Fruit fly (Drosophila melanogaster) Kc167 (cell line): Measurements from ENCODE around the gene sing.

ENCODE experiments used
- Myc ChIP-seq: fragments of >200 bp; optimal IDR thresholded peaks from 2 replicates; lab custom pipeline; 2017; ENCODE audit warnings: missing external identifiers
- Sin3A ChIP-seq: fragments of >200 bp; optimal IDR thresholded peaks from 2 replicates; lab custom pipeline; 2018; ENCODE audit warnings: missing external identifiers
- h ChIP-seq: fragments of >200 bp; optimal IDR thresholded peaks from 3 replicates; lab custom pipeline; 2018; ENCODE audit warnings: missing external identifiers
- insv ChIP-seq: fragments of >200 bp; optimal IDR thresholded peaks from 3 replicates; lab custom pipeline; 2018; ENCODE audit warnings: missing external identifiers
- psq ChIP-seq: fragments of >200 bp; optimal IDR thresholded peaks from 2 replicates; lab custom pipeline; 2017; ENCODE audit warnings: missing external identifiers
- ttk ChIP-seq: sonication (Bioruptor generic); optimal IDR thresholded peaks from 2 replicates; lab custom pipeline; 2017; ENCODE audit warnings: missing external identifiers

The sing gene

dm6 chrX:16703747-16704146 lies 24.6 kb downstream of the sing start, which contains the start of the genes CG9673 and CG4653:
Gene CG9673 (minus strand): TSS chrX:16703884.
Gene CG4653 (plus strand): TSS chrX:16704081.
- TF ChIP-seq ttk (no peak), psq (lab: Kevin White, UChicago) (no peak), Myc (no peak), Sin3A (lab: Kevin White, UChicago) (no peak), insv (lab: Kevin White, UChicago) (no peak), h (lab: Kevin White, UChicago) (no peak)

DNA sequence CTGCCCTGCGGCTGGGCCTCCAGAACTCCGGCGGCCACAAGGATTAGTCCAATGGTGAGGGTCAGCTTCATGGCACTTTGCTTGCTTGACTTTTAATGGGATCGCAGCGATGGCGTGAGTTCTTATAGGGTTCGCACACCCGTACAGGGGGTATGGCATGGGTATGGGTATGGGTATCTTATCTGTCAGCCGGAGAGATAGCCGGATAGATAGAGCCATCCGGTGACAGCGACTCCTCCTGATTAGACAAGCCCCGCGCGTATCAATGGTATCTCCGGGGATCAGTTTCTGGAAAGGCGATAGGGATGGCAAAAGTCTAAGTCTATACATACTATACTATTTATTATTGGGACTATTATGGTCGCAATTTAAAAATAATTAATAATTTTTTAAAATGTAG lies 27.7 kb downstream of the sing start, which contains the start of gene CG9672:
CG9672 (minus strand) TSS at position 101 of the 400 bp plus-strand sequence.
- TF ChIP-seq Myc (no peak), insv (lab: Kevin White, UChicago) (no peak), h (lab: Kevin White, UChicago) (no peak), ttk (no peak), Sin3A (lab: Kevin White, UChicago) (no peak), psq (lab: Kevin White, UChicago) (no peak)

DNA sequence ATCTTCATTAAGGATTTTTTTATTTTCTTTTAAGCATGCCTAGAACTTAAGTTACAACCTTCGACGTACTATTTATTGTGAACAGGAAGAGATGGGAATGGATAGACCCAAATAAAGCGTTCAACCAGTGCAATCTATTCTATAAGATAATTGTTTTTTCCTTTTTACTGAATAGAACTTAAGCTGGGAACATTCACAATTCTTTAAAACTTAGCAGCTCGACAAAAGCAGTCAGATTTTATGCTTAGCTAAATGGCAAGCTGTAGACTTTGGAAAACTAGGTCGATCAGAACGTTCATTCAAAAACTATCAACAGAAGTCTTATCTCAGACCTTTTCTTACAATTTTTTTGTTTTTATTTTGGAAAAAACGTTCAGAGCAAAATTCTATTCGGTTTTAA lies 31.9 kb downstream of the sing start, which contains the start of gene CG13008:
CG13008 (plus strand) TSS at position 301 of the 400 bp plus-strand sequence.
- TF ChIP-seq psq (lab: Kevin White, UChicago) (no peak), Sin3A (lab: Kevin White, UChicago) (no peak), ttk (no peak), h (lab: Kevin White, UChicago) (no peak), Myc (no peak), insv (lab: Kevin White, UChicago) (no peak)

dm6 chrX:16716649-16717048 lies 37.6 kb downstream of the sing start:
- TF ChIP-seq insv (lab: Kevin White, UChicago) (no peak), h (lab: Kevin White, UChicago) (no peak), psq (lab: Kevin White, UChicago) (no peak), Sin3A (lab: Kevin White, UChicago) (no peak), Myc (no peak), ttk (no peak)

- TF ChIP-seq insv (lab: Kevin White, UChicago) (no peak), psq (lab: Kevin White, UChicago) (no peak), ttk (no peak), h (lab: Kevin White, UChicago) (no peak), Myc (no peak), Sin3A (lab: Kevin White, UChicago) (no peak)
Observed at dm6 chrX:16718169-16718723, 39.1 kb downstream of the sing start.

DNA sequence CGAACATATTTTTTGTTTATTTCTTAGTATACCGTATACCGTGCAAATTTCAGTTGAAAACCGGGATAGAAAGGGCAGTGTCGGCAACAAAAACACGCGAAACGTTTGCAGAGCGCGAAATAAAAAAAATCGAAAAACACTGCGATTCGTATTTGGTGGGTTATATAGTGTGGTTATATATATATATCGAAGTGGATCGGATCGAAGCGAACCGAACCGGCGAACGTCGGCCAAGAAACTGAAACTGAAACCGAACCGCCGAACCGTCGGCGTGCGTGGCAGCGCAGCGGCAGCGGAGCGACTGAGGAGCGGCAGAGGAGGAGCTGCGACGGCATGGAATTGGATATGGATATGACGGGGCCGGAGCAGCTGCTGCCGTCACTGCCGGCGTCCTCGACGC lies 42.1 kb downstream of the sing start, which contains the start of the genes CG32572 and CG34325:
CG32572 (plus strand) TSS at position 16 of the 400 bp plus-strand sequence.
CG34325 (minus strand) TSS at position 244 of the 400 bp plus-strand sequence.
- TF ChIP-seq insv (lab: Kevin White, UChicago) (no peak), Myc (no peak), h (lab: Kevin White, UChicago) (no peak), Sin3A (lab: Kevin White, UChicago) (no peak), ttk (no peak), psq (lab: Kevin White, UChicago) (no peak)

DNA sequence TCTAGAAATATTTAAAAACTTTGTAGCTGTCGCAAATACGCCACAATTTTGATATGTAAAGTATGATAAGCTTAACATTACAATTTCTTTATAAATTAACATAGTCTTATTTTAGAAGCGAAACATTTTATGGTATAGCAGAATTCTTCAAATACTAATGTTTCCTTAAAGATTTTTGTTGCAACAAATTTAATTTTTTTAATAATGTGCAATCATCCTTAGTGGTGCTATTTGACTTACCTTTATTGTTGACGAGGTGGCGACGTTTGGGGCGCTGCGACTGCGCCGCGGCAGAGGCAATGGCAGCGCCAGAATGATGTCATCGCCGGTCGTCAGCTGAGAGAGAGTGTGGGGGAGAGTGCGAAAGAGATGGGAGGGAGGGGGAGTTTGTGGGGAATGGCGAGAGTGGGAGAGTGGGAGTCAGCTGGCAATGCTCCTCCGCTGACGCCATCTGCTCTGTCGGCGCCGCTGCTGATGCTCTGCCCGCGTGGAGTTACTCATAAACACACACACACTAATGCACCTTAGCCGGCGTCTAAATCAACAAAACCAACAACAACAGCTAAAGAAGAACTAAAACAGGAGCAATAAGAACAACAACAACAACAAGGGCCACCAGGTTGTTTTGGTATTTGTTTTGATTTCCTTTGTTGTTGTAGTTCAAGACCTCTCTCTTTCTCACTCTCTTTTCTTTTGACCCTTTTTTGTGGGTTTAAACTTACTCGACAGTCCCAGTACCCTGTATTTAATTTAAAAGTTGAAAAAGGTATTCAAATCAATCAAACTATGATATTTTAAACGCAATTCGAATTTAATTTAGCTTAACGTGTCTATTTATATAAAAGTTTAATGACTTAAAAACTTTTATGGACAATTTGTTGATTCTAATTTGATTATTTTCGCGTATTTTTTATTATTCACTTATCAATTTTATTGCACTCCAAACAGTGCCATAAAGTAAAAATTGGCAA lies 44.4 kb downstream of the sing start:
- TF ChIP-seq ttk (no peak), h (lab: Kevin White, UChicago) (no peak)

DNA sequence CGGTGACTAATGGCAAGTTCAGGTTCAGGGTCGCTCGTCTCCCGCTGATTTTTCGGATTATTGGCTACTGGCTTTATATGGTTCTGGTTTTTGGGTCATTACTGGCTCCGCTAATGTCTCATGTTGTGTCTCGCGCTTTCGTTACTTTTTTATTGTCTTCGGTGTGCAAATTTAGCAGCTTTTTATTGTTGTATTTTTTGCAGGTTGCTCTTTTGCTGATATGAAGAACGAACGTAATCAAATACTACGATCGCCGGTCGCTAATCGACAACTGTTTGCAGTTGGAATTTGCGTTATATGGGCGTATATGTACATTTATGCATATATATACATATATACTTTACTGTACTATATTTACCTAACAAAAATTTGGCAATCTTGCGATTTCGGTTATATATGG lies 45.4 kb downstream of the sing start:
- TF ChIP-seq ttk (no peak), h (lab: Kevin White, UChicago) (no peak), insv (lab: Kevin White, UChicago) (no peak), psq (lab: Kevin White, UChicago) (no peak), Sin3A (lab: Kevin White, UChicago) (no peak), Myc (no peak)

DNA sequence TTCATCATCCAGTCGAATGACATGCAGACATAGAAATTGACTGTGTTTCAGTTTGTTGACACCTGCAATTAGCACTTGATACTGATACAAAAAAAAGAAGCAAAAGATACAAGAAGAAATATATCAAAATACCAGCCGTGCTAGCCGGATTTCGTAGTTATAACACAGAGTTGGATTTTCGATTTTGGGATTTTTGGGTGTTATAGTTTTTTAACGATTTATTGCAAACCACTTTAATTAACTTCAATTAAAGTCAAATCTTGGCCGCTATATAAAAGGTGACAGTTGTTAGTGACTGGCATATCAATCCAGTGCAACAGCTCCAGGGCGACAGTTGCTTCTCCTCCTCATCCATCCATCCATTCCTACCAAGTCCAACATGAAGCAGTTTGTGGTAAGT lies 51.7 kb downstream of the sing start, which contains the start of gene TwdlX:
TwdlX (plus strand) TSS at position 301 of the 400 bp plus-strand sequence.
- no peak for TF ChIP-seq insv (lab: Kevin White, UChicago)
- no peak for TF ChIP-seq ttk
- TF ChIP-seq psq (lab: Kevin White, UChicago) = no peak
- TF ChIP-seq h (lab: Kevin White, UChicago) = no peak
- TF ChIP-seq Myc = no peak
- no peak for TF ChIP-seq Sin3A (lab: Kevin White, UChicago)
